Fruit fly (Drosophila melanogaster) whole organism, embryonic: ENCODE results near the gene BRWD3.

Experiments
- Ada2b ChIP-seq: fragments of 200-800 bp; sonication (Bioruptor generic); IDR thresholded peaks from 2 replicates; pipeline ENCODE4 v1.3.6; 2022; ENCODE audit warnings: missing biosample characterization, missing genetic modification characterization
- Atf3 ChIP-seq: fragments of 200-800 bp; sonication (Bioruptor generic); optimal IDR thresholded peaks from 3 replicates; lab custom pipeline; 2016; ENCODE audit warnings: missing biosample characterization, missing genetic modification characterization
- Awh ChIP-seq: fragments of 200-800 bp; sonication (Bioruptor generic); IDR thresholded peaks from 2 replicates; pipeline ENCODE4, ENCODE4 v1.3.6; 2022; ENCODE audit warnings: missing biosample characterization, missing genetic modification characterization
- CG10366 ChIP-seq: fragments of 200-800 bp; sonication (Bioruptor generic); IDR thresholded peaks from 2 replicates; pipeline ENCODE4 v1.3.6; 2022; ENCODE audit warnings: missing biosample characterization, missing genetic modification characterization
- CG10654 ChIP-seq: fragments of 200-800 bp; sonication (Bioruptor generic); optimal IDR thresholded peaks from 2 replicates; lab custom pipeline; 2016; ENCODE audit warnings: missing biosample characterization, missing genetic modification characterization
- CG11398 ChIP-seq: fragments of 200-800 bp; sonication (Bioruptor generic); optimal IDR thresholded peaks from 2 replicates; lab custom pipeline; 2016; ENCODE audit warnings: missing biosample characterization, missing genetic modification characterization
- CG1233 ChIP-seq: fragments of 200-800 bp; sonication (Bioruptor generic); optimal IDR thresholded peaks from 4 replicates; lab custom pipeline; 2018; ENCODE audit warnings: missing biosample characterization, mild to moderate bottlenecking, missing genetic modification characterization
- CG12659 ChIP-seq: fragments of 200-800 bp; sonication (Bioruptor generic); optimal IDR thresholded peaks from 3 replicates; lab custom pipeline; 2017; ENCODE audit warnings: mild to moderate bottlenecking, missing biosample characterization, missing genetic modification reagents, missing genetic modification characterization
- CG13287 ChIP-seq: fragments of 200-800 bp; sonication (Bioruptor generic); IDR thresholded peaks from 2 replicates; pipeline ENCODE4 v1.3.6; 2022; ENCODE audit warnings: missing biosample characterization, missing genetic modification characterization; ENCODE audit not compliant: partially characterized antibody
- CG15514 ChIP-seq: fragments of 200-800 bp; sonication (Bioruptor generic); optimal IDR thresholded peaks from 3 replicates; lab custom pipeline; 2017; ENCODE audit warnings: missing biosample characterization, missing genetic modification characterization, mild to moderate bottlenecking, moderate library complexity, missing genetic modification reagents
- CG17829 ChIP-seq: fragments of 200-800 bp; optimal IDR thresholded peaks from 2 replicates; lab custom pipeline; 2019; ENCODE audit warnings: missing biosample characterization, mild to moderate bottlenecking, missing genetic modification characterization, moderate library complexity
- CG2116 ChIP-seq: fragments of 200-800 bp; sonication (Bioruptor generic); optimal IDR thresholded peaks from 3 replicates; lab custom pipeline; 2018; ENCODE audit warnings: missing biosample characterization, mild to moderate bottlenecking, missing genetic modification characterization
- CG2199 ChIP-seq: fragments of 200-800 bp; sonication (Bioruptor generic); IDR thresholded peaks from 3 replicates; pipeline ENCODE4 v1.3.6; 2022; ENCODE audit warnings: missing biosample characterization, missing genetic modification characterization
- CG31441 ChIP-seq: fragments of 200-800 bp; sonication (Bioruptor generic); IDR thresholded peaks from 2 replicates; pipeline ENCODE4 v1.3.6; 2022; ENCODE audit warnings: missing biosample characterization, missing genetic modification characterization
- CG32767 ChIP-seq: fragments of 200-800 bp; sonication (Bioruptor generic); IDR thresholded peaks from 2 replicates; pipeline ENCODE4 v1.3.6; 2022; ENCODE audit warnings: missing biosample characterization, missing genetic modification characterization
- CG33213 ChIP-seq: fragments of 200-800 bp; sonication (Bioruptor generic); optimal IDR thresholded peaks from 3 replicates; lab custom pipeline; 2016; ENCODE audit warnings: missing biosample characterization, missing genetic modification characterization
- CG34224 ChIP-seq: fragments of 200-800 bp; sonication (Bioruptor generic); IDR thresholded peaks from 3 replicates; pipeline ENCODE4 v1.3.6; 2022; ENCODE audit warnings: missing biosample characterization, missing genetic modification characterization; ENCODE audit not compliant: partially characterized antibody
- CG4424 ChIP-seq: fragments of 200-800 bp; sonication (Bioruptor generic); optimal IDR thresholded peaks from 3 replicates; lab custom pipeline; 2016; ENCODE audit warnings: missing biosample characterization, missing genetic modification characterization
- CG5180 ChIP-seq: fragments of 200-800 bp; sonication (Bioruptor generic); optimal IDR thresholded peaks from 3 replicates; lab custom pipeline; 2017; ENCODE audit warnings: missing biosample characterization, missing genetic modification characterization, mild to moderate bottlenecking, moderate library complexity, missing genetic modification reagents
- CG6683 ChIP-seq: fragments of 200-800 bp; sonication (Bioruptor generic); optimal IDR thresholded peaks from 2 replicates; lab custom pipeline; 2017; ENCODE audit warnings: missing biosample characterization, mild to moderate bottlenecking, missing genetic modification characterization, missing genetic modification reagents
- CG6854 ChIP-seq: fragments of 200-800 bp; sonication (Bioruptor generic); optimal IDR thresholded peaks from 3 replicates; lab custom pipeline; 2017; ENCODE audit warnings: missing biosample characterization, mild to moderate bottlenecking, missing genetic modification characterization
- CG9817 ChIP-seq: fragments of 200-800 bp; sonication (Bioruptor generic); optimal IDR thresholded peaks from 2 replicates; lab custom pipeline; 2018; ENCODE audit warnings: missing biosample characterization, mild to moderate bottlenecking, missing genetic modification characterization, moderate library complexity
- CTCF ChIP-seq: fragments of 200-800 bp; sonication (Bioruptor generic); optimal IDR thresholded peaks from 2 replicates; lab custom pipeline; 2017; ENCODE audit warnings: missing biosample characterization, mild to moderate bottlenecking, missing genetic modification characterization, moderate library complexity
- Camta ChIP-seq: fragments of 200-800 bp; sonication (Bioruptor generic); optimal IDR thresholded peaks from 2 replicates; lab custom pipeline; 2016; ENCODE audit warnings: missing biosample characterization, missing genetic modification characterization
- Chrac-16 ChIP-seq: fragments of 200-800 bp; sonication (Bioruptor generic); optimal IDR thresholded peaks from 3 replicates; lab custom pipeline; 2016; ENCODE audit warnings: missing biosample characterization, missing genetic modification characterization
- CkIIα-i1 ChIP-seq: fragments of 200-800 bp; sonication (Bioruptor generic); IDR thresholded peaks from 2 replicates; pipeline ENCODE4 v1.3.6; 2022; ENCODE audit warnings: missing biosample characterization, missing genetic modification characterization
- Dbx ChIP-seq: fragments of 200-800 bp; sonication (Bioruptor generic); IDR thresholded peaks from 3 replicates; pipeline ENCODE4 v1.3.6; 2022; ENCODE audit warnings: missing biosample characterization, missing genetic modification characterization
- Dll ChIP-seq: fragments of 200-800 bp; sonication (Bioruptor generic); IDR thresholded peaks from 4 replicates; pipeline ENCODE4 v1.3.6; 2022; ENCODE audit warnings: missing biosample characterization, missing genetic modification characterization; ENCODE audit not compliant: partially characterized antibody
- H15 ChIP-seq: fragments of 200-800 bp; sonication (Bioruptor generic); IDR thresholded peaks from 3 replicates; pipeline ENCODE4 v1.3.6; 2022; ENCODE audit warnings: missing biosample characterization, missing genetic modification characterization
- Hand ChIP-seq: fragments of 200-800 bp; sonication (Bioruptor generic); optimal IDR thresholded peaks from 2 replicates; lab custom pipeline; 2017; ENCODE audit warnings: mild to moderate bottlenecking, missing biosample characterization, missing genetic modification reagents, missing genetic modification characterization
- Side ChIP-seq: fragments of 200-800 bp; sonication (Bioruptor generic); optimal IDR thresholded peaks from 2 replicates; lab custom pipeline; 2016; ENCODE audit warnings: missing biosample characterization, missing genetic modification characterization
- ab ChIP-seq: fragments of 200-800 bp; sonication (Bioruptor generic); optimal IDR thresholded peaks from 2 replicates; lab custom pipeline; 2016; ENCODE audit warnings: missing biosample characterization, missing genetic modification characterization
- br ChIP-seq: fragments of >200 bp; optimal IDR thresholded peaks from 2 replicates; lab custom pipeline; 2017
- corto ChIP-seq: fragments of 200-800 bp; sonication (Bioruptor generic); optimal IDR thresholded peaks from 2 replicates; lab custom pipeline; 2016; ENCODE audit warnings: missing biosample characterization, mild to moderate bottlenecking, missing genetic modification characterization, moderate library complexity
- da ChIP-seq: fragments of 200-800 bp; sonication (Bioruptor generic); optimal IDR thresholded peaks from 2 replicates; lab custom pipeline; 2016; ENCODE audit warnings: missing biosample characterization, missing genetic modification characterization
- dimm ChIP-seq: fragments of 200-800 bp; sonication (Bioruptor generic); IDR thresholded peaks from 2 replicates; pipeline ENCODE4 v1.3.6; 2022; ENCODE audit warnings: missing biosample characterization, missing genetic modification characterization
- ewg ChIP-seq: fragments of 200-800 bp; sonication (Bioruptor generic); optimal IDR thresholded peaks from 3 replicates; lab custom pipeline; 2017; ENCODE audit warnings: mild to moderate bottlenecking, missing biosample characterization, missing genetic modification reagents, missing genetic modification characterization
- exex ChIP-seq: fragments of 200-800 bp; sonication (Bioruptor generic); optimal IDR thresholded peaks from 4 replicates; lab custom pipeline; 2018; ENCODE audit warnings: missing biosample characterization, mild to moderate bottlenecking, missing genetic modification characterization, moderate library complexity
- fd102C ChIP-seq: fragments of 200-800 bp; sonication (Bioruptor generic); optimal IDR thresholded peaks from 2 replicates; lab custom pipeline; 2018; ENCODE audit warnings: missing biosample characterization, mild to moderate bottlenecking, missing genetic modification characterization, moderate library complexity
- fd64A ChIP-seq: fragments of 200-800 bp; sonication (Bioruptor generic); optimal IDR thresholded peaks from 3 replicates; lab custom pipeline; 2018; ENCODE audit warnings: missing biosample characterization, mild to moderate bottlenecking, missing genetic modification characterization
- gfzf ChIP-seq: fragments of 200-800 bp; sonication (Bioruptor generic); optimal IDR thresholded peaks from 2 replicates; lab custom pipeline; 2016; ENCODE audit warnings: missing biosample characterization, mild to moderate bottlenecking, missing genetic modification characterization, moderate library complexity
- grn ChIP-seq: fragments of 200-800 bp; sonication (Bioruptor generic); optimal IDR thresholded peaks from 3 replicates; lab custom pipeline; 2017; ENCODE audit warnings: missing biosample characterization, missing genetic modification characterization
- h ChIP-seq: fragments of >200 bp; optimal IDR thresholded peaks from 2 replicates; lab custom pipeline; 2017
- lmd ChIP-seq: fragments of 200-800 bp; sonication (Bioruptor generic); IDR thresholded peaks from 2 replicates; pipeline ENCODE4 v1.3.6; 2022; ENCODE audit warnings: missing biosample characterization, missing genetic modification characterization
- pros ChIP-seq: fragments of 200-800 bp; sonication (Bioruptor generic); optimal IDR thresholded peaks from 3 replicates; lab custom pipeline; 2019; ENCODE audit warnings: missing biosample characterization, mild to moderate bottlenecking, missing genetic modification characterization, moderate library complexity
- schlank ChIP-seq: fragments of 200-800 bp; sonication (Bioruptor generic); optimal IDR thresholded peaks from 2 replicates; lab custom pipeline; 2018; ENCODE audit warnings: missing biosample characterization, mild to moderate bottlenecking, missing genetic modification characterization
- sob ChIP-seq: fragments of 200-800 bp; sonication (Bioruptor generic); IDR thresholded peaks from 2 replicates; pipeline ENCODE4 v1.3.6; 2022; ENCODE audit warnings: missing biosample characterization, missing genetic modification characterization
- vfl ChIP-seq: fragments of 200-800 bp; sonication (Bioruptor generic); optimal IDR thresholded peaks from 2 replicates; lab custom pipeline; 2016; ENCODE audit warnings: missing biosample characterization, missing genetic modification characterization
- vnd ChIP-seq: fragments of 200-800 bp; sonication (Bioruptor generic); IDR thresholded peaks from 3 replicates; pipeline ENCODE4 v1.3.6; 2022; ENCODE audit warnings: missing biosample characterization, missing genetic modification characterization; ENCODE audit not compliant: partially characterized antibody
- zen ChIP-seq: fragments of 200-800 bp; sonication (Bioruptor generic); optimal IDR thresholded peaks from 3 replicates; lab custom pipeline; 2018; ENCODE audit warnings: missing biosample characterization, mild to moderate bottlenecking, missing genetic modification characterization, moderate library complexity

BRWD3 gene

dm6 chr3R:24318217-24319082, at the start of gene BRWD3, which contains the start of gene Nab2 (continued):
- TF ChIP-seq gfzf, result no peak
- TF ChIP-seq fd102C (GFP tag; lab: Kevin White, UChicago), result no peak
- 0 out of 2 replicates have a peak, but pooled peaks have one; percentile 25 for TF ChIP-seq CG32767 (GFP tag; lab: Robert Waterston, UW)
- TF ChIP-seq CG13287 (GFP tag; lab: Robert Waterston, UW), result peak; percentile 52
- TF ChIP-seq CG31441 (GFP tag; lab: Robert Waterston, UW), result no peak
- no peak for TF ChIP-seq CkIIα-i1 (GFP tag; lab: Robert Waterston, UW)
- no peak for TF ChIP-seq schlank (tag; lab: Kevin White, UChicago)
- no peak for TF ChIP-seq da
- no peak for TF ChIP-seq CG1233
- no peak for TF ChIP-seq br (lab: Kevin White, UChicago)
- peak; percentile 22; the same call in 1 of the 2 replicates for TF ChIP-seq lmd (GFP tag; lab: Robert Waterston, UW)
- TF ChIP-seq CG6683 (GFP tag; lab: Kevin White, UChicago), result no peak
- TF ChIP-seq CG6854 (GFP tag; lab: Kevin White, UChicago), result no peak
- no peak for TF ChIP-seq CTCF (GFP tag; lab: Kevin White, UChicago)
- peak; percentile 18 for TF ChIP-seq CG17829 (tag; lab: Kevin White, UChicago)
- TF ChIP-seq Dbx (GFP tag; lab: Robert Waterston, UW), result peak; percentile 19; the same call in 1 of the 3 replicates
- peak; percentile 17 for TF ChIP-seq CG10654
- no peak for TF ChIP-seq corto (GFP tag; lab: Kevin White, UChicago)
- TF ChIP-seq Awh (GFP tag; lab: Robert Waterston, UW), result no peak
- TF ChIP-seq CG10366 (GFP tag; lab: Robert Waterston, UW), result no peak
- TF ChIP-seq vnd (GFP tag; lab: Robert Waterston, UW), result peak; percentile 57
- no peak for TF ChIP-seq grn
- no peak for TF ChIP-seq Ada2b (GFP tag; lab: Robert Waterston, UW)
- no peak for TF ChIP-seq Hand (GFP tag; lab: Kevin White, UChicago)
- no peak for TF ChIP-seq ab (GFP tag; lab: Kevin White, UChicago)
- TF ChIP-seq Chrac-16, result no peak
- TF ChIP-seq pros (GFP tag; lab: Kevin White, UChicago), result no peak
- TF ChIP-seq dimm, result no peak
- no peak for TF ChIP-seq H15 (GFP tag; lab: Robert Waterston, UW)
- TF ChIP-seq fd64A (GFP tag; lab: Kevin White, UChicago), result no peak
- no peak for TF ChIP-seq vfl (GFP tag; lab: Kevin White, UChicago)
- TF ChIP-seq Side (GFP tag; lab: Kevin White, UChicago), result no peak
- TF ChIP-seq Atf3 (GFP tag; lab: Kevin White, UChicago), result no peak
- no peak for TF ChIP-seq CG11398
- peak; percentile 52 for TF ChIP-seq CG4424 (GFP tag; lab: Kevin White, UChicago)
- TF ChIP-seq ewg, result no peak
- TF ChIP-seq CG2199 (GFP tag; lab: Robert Waterston, UW), result no peak
- TF ChIP-seq zen (tag; lab: Kevin White, UChicago), result peak; percentile 28
- peak; percentile 58 for TF ChIP-seq CG9817 (tag; lab: Kevin White, UChicago)
- peak; percentile 34 for TF ChIP-seq CG15514 (GFP tag; lab: Kevin White, UChicago)
- TF ChIP-seq CG5180 (GFP tag; lab: Kevin White, UChicago), result no peak
- no peak for TF ChIP-seq h (lab: Kevin White, UChicago)
- TF ChIP-seq CG12659, result peak; percentile 42
- TF ChIP-seq CG34224 (GFP tag; lab: Robert Waterston, UW), result peak; percentile 26; the same call in 2 of the 3 replicates
- peak; percentile 67; the same call in 3 of the 4 replicates for TF ChIP-seq Dll
- no peak for TF ChIP-seq Camta
- TF ChIP-seq exex (tag; lab: Kevin White, UChicago), result no peak
- TF ChIP-seq CG33213 (GFP tag; lab: Kevin White, UChicago), result no peak
- TF ChIP-seq sob (GFP tag; lab: Robert Waterston, UW), result peak; percentile 14; the same call in 1 of the 2 replicates
- TF ChIP-seq CG2116 (GFP tag; lab: Kevin White, UChicago), result peak; percentile 53
